Worm (Caenorhabditis elegans): ENCODE data around the gene sdz-20.

ce11 chrIII:13322578-13322977 lies 11.3 kb upstream of the sdz-20 start, which contains the start of gene F53A2.11:
- no peak for TF ChIP-seq ztf-23 (GFP tag; IDR thresholded peaks at IDR 0.05)
- TF ChIP-seq flt-1 (GFP tag; IDR thresholded peaks at IDR 0.05): no peak
- no peak for TF ChIP-seq ref-1 (GFP tag; conservative IDR thresholded peaks at IDR 0.05)
- TF ChIP-seq cog-1 (tag; optimal IDR thresholded peaks at IDR 0.05): no peak
- no peak for TF ChIP-seq T22C8.4 (GFP tag; IDR thresholded peaks at IDR 0.05)
